Fruit fly (Drosophila melanogaster): ENCODE results near the gene Mcm2.
A peak's percentile ranks its signal among the peaks of the same experiment; 100 is the strongest.

Mcm2 gene

dm6 chr3R:8300928-8301752, 36.4 kb downstream of the Mcm2 start, which contains the start of the genes CG9626 and mRpL1 (continued):
- TF ChIP-seq NC2β (GFP tag; optimal IDR thresholded peaks at IDR 0.05) (no peak), Aef1 (GFP tag; IDR thresholded peaks at IDR 0.05) (no peak), CG4820 (GFP tag; optimal IDR thresholded peaks at IDR 0.05) (no peak), Bdp1 (GFP tag; optimal IDR thresholded peaks at IDR 0.05) (no peak), CG4854 (GFP tag; optimal IDR thresholded peaks at IDR 0.05) (no peak), CG11723 (GFP tag; optimal IDR thresholded peaks at IDR 0.05) (no peak), CG9932 (GFP tag; IDR thresholded peaks at IDR 0.05) (peak; percentile 28; the same call in 1 of the 2 replicates), Neu2 (GFP tag; optimal IDR thresholded peaks at IDR 0.05; ENCODE audit: borderline replicate concordance) (no peak), sim (GFP tag; IDR thresholded peaks at IDR 0.05) (no peak), ap (GFP tag; IDR thresholded peaks at IDR 0.05) (no peak), CG31365 (tag; optimal IDR thresholded peaks at IDR 0.05) (no peak), CG14965 (GFP tag; optimal IDR thresholded peaks at IDR 0.05; ENCODE audit: borderline replicate concordance) (no peak), CG10959 (GFP tag; IDR thresholded peaks at IDR 0.05) (no peak), CG4328 (GFP tag; optimal IDR thresholded peaks at IDR 0.05) (no peak), caup (GFP tag; optimal IDR thresholded peaks at IDR 0.05; ENCODE audit: severe bottlenecking) (no peak), Oaz (GFP tag; IDR thresholded peaks at IDR 0.05) (no peak), slou (GFP tag; optimal IDR thresholded peaks at IDR 0.05) (no peak), ac (GFP tag; optimal IDR thresholded peaks at IDR 0.05) (no peak), chm (GFP tag; IDR thresholded peaks at IDR 0.05) (no peak), tin (GFP tag; optimal IDR thresholded peaks at IDR 0.05) (no peak), az2 (GFP tag; optimal IDR thresholded peaks at IDR 0.05) (no peak), Spps (tag; optimal IDR thresholded peaks at IDR 0.05) (no peak), CG8478 (optimal IDR thresholded peaks at IDR 0.05) (no peak), CG7786 (GFP tag; optimal IDR thresholded peaks at IDR 0.05) (peak; percentile 9), pfk (GFP tag; optimal IDR thresholded peaks at IDR 0.05) (no peak), CG1233 (GFP tag; optimal IDR thresholded peaks at IDR 0.05) (no peak), Awh (GFP tag; IDR thresholded peaks at IDR 0.05) (no peak), aop (GFP tag; IDR thresholded peaks at IDR 0.05) (no peak), CG12104 (GFP tag; optimal IDR thresholded peaks at IDR 0.05) (no peak), CG4360 (GFP tag; IDR thresholded peaks at IDR 0.05) (no peak), CG2678 (tag; optimal IDR thresholded peaks at IDR 0.05) (no peak), CG5180 (GFP tag; optimal IDR thresholded peaks at IDR 0.05) (no peak), Elba2 (GFP tag; optimal IDR thresholded peaks at IDR 0.05) (no peak), Dll (GFP tag; IDR thresholded peaks at IDR 0.05; ENCODE audit: partially characterized antibody) (0 out of 4 replicates have a peak, but pooled peaks have one; percentile 13), CG17186 (GFP tag; optimal IDR thresholded peaks at IDR 0.05) (peak; percentile 64), Dip2 (GFP tag; IDR thresholded peaks at IDR 0.05) (no peak), CG30431 (GFP tag; optimal IDR thresholded peaks at IDR 0.05) (no peak), CG6854 (GFP tag; optimal IDR thresholded peaks at IDR 0.05) (no peak), Med (GFP tag) (peak; percentile 86), CG9817 (tag; optimal IDR thresholded peaks at IDR 0.05) (no peak), crp (GFP tag; optimal IDR thresholded peaks at IDR 0.05) (peak in 1 of 2 experiments; percentile 16), CG32767 (GFP tag; IDR thresholded peaks at IDR 0.05) (no peak), CG18476 (GFP tag; optimal IDR thresholded peaks at IDR 0.05) (no peak), Dref (GFP tag; IDR thresholded peaks at IDR 0.05) (peak; percentile 42), lmd (GFP tag; IDR thresholded peaks at IDR 0.05) (0 out of 2 replicates have a peak, but pooled peaks have one; percentile 12), Asciz (GFP tag; optimal IDR thresholded peaks at IDR 0.05) (no peak), CG4424 (GFP tag; optimal IDR thresholded peaks at IDR 0.05) (no peak), CG2875 (GFP tag; optimal IDR thresholded peaks at IDR 0.05) (no peak), sna (GFP tag; IDR thresholded peaks at IDR 0.05; ENCODE audit: partially characterized antibody) (no peak), ase (GFP tag; IDR thresholded peaks at IDR 0.05) (no peak)

All from whole organism, embryonic.